Worm (Caenorhabditis elegans) whole organism, young adult: ENCODE measurements around the gene ZK131.11.

Experiments
- F39B2.1 ChIP-seq: fragments of 200-800 bp; sonication (Bioruptor generic); IDR thresholded peaks from 2 replicates; pipeline ENCODE4 v1.3.6; 2022; ENCODE audit warnings: missing genetic modification reagents, missing genetic modification characterization, missing compliant biosample characterization
- K12H6.12 ChIP-seq: fragments of 200-800 bp; sonication (Bioruptor generic); optimal IDR thresholded peaks from 2 replicates; lab custom pipeline; 2018; ENCODE audit warnings: mild to moderate bottlenecking, missing genetic modification characterization, missing compliant biosample characterization
- Y53F4B.3 ChIP-seq: fragments of 200-800 bp; sonication (Bioruptor generic); IDR thresholded peaks from 2 replicates; pipeline ENCODE4 v1.3.6; 2022; ENCODE audit warnings: missing genetic modification reagents, missing genetic modification characterization, missing compliant biosample characterization
- Y56A3A.18 ChIP-seq: fragments of 200-800 bp; sonication (Bioruptor generic); IDR thresholded peaks from 2 replicates; pipeline ENCODE4 v1.3.6; 2022; ENCODE audit warnings: missing genetic modification reagents, missing genetic modification characterization, missing compliant biosample characterization
- ZK185.1 ChIP-seq: sonication (generic microtip); optimal IDR thresholded peaks from 2 replicates; lab custom pipeline; 2016; ENCODE audit warnings: mild to moderate bottlenecking, missing genetic modification characterization, missing compliant biosample characterization; ENCODE audit not compliant: poor library complexity, severe bottlenecking
- bed-1 ChIP-seq: fragments of 200-800 bp; sonication (Bioruptor generic); IDR thresholded peaks from 2 replicates; pipeline ENCODE4 v1.3.6; 2022; ENCODE audit warnings: missing genetic modification reagents, missing genetic modification characterization, missing compliant biosample characterization
- dpl-1 ChIP-seq: fragments of 150-350 bp; optimal IDR thresholded peaks from 2 replicates; lab custom pipeline; 2014; ENCODE audit warnings: missing biosample characterization, missing genetic modification reagents, missing genetic modification characterization
- efl-1 ChIP-seq: fragments of 150-350 bp; optimal IDR thresholded peaks from 2 replicates; lab custom pipeline; 2014; ENCODE audit warnings: missing biosample characterization, missing genetic modification reagents, missing genetic modification characterization
- ekl-4 ChIP-seq: fragments of 200-800 bp; sonication (Bioruptor generic); IDR thresholded peaks from 2 replicates; pipeline ENCODE4 v1.3.6; 2022; ENCODE audit warnings: missing genetic modification reagents, missing genetic modification characterization, missing compliant biosample characterization
- hlh-26 ChIP-seq: fragments of 200-800 bp; sonication (Bioruptor generic); conservative IDR thresholded peaks from 2 replicates; pipeline ENCODE4 v1.3.6; 2022; ENCODE audit warnings: missing genetic modification reagents, missing genetic modification characterization, missing compliant biosample characterization
- hsf-1 ChIP-seq: fragments of 200-800 bp; sonication (Bioruptor generic); IDR thresholded peaks from 2 replicates; pipeline ENCODE4 v1.3.6; 2022; ENCODE audit warnings: missing genetic modification reagents, missing genetic modification characterization, missing compliant biosample characterization
- lag-1 ChIP-seq: fragments of 200-800 bp; sonication (Bioruptor generic); IDR thresholded peaks from 2 replicates; pipeline ENCODE4 v1.3.6; 2022; ENCODE audit warnings: missing genetic modification reagents, missing genetic modification characterization, missing compliant biosample characterization
- let-607 ChIP-seq, 2 experiments: fragments of 200-800 bp in 1 of 2; sonication (Bioruptor generic) in 1 of 2; sonication (generic microtip) in 1 of 2; optimal IDR thresholded peaks; 2 replicates each; lab custom pipeline; 2016 to 2018; ENCODE audit warnings: mild to moderate bottlenecking in 2 of 2, missing compliant biosample characterization in 2 of 2, missing genetic modification characterization in 2 of 2, moderate library complexity in 2 of 2, missing genotype in 1 of 2
- lin-40 ChIP-seq: sonication (generic microtip); optimal IDR thresholded peaks from 2 replicates; lab custom pipeline; 2016; ENCODE audit warnings: missing genetic modification characterization, mild to moderate bottlenecking, missing compliant biosample characterization, missing genotype, missing genetic modification reagents
- lin-54 ChIP-seq: fragments of 200-800 bp; sonication (Bioruptor generic); optimal IDR thresholded peaks from 2 replicates; lab custom pipeline; 2018; ENCODE audit warnings: mild to moderate bottlenecking, missing genetic modification characterization, missing compliant biosample characterization
- lir-1 ChIP-seq: fragments of 200-800 bp; sonication (Bioruptor generic); conservative IDR thresholded peaks from 2 replicates; pipeline ENCODE4 v1.3.6; 2022; ENCODE audit warnings: missing genetic modification reagents, missing genetic modification characterization, missing compliant biosample characterization
- lsl-1 ChIP-seq: fragments of 200-800 bp; sonication (Bioruptor generic); optimal IDR thresholded peaks from 2 replicates; lab custom pipeline; 2018; ENCODE audit warnings: mild to moderate bottlenecking, missing genetic modification characterization, moderate library complexity, missing compliant biosample characterization
- madf-10 ChIP-seq: sonication (generic microtip); optimal IDR thresholded peaks from 2 replicates; lab custom pipeline; 2016; ENCODE audit warnings: mild to moderate bottlenecking, missing genetic modification characterization, missing compliant biosample characterization
- madf-6 ChIP-seq: fragments of 200-800 bp; sonication (Bioruptor generic); IDR thresholded peaks from 2 replicates; pipeline ENCODE4 v1.3.6; 2022; ENCODE audit warnings: missing genetic modification reagents, missing genetic modification characterization, missing compliant biosample characterization
- mel-28 ChIP-seq: sonication (generic microtip); optimal IDR thresholded peaks from 2 replicates; lab custom pipeline; 2016; ENCODE audit warnings: borderline replicate concordance, mild to moderate bottlenecking, missing genetic modification characterization, missing compliant biosample characterization
- mes-4 ChIP-seq: sonication (generic microtip); optimal IDR thresholded peaks from 2 replicates; lab custom pipeline; 2016; ENCODE audit warnings: missing genotype, missing genetic modification characterization, missing compliant biosample characterization
- nfya-1 ChIP-seq: sonication (generic microtip); optimal IDR thresholded peaks from 2 replicates; lab custom pipeline; 2017; ENCODE audit warnings: antibody characterized with exemption, missing compliant biosample characterization, missing genetic modification characterization, borderline replicate concordance; ENCODE audit not compliant: insufficient read depth
- nfya-2 ChIP-seq: fragments of 200-800 bp; sonication (Bioruptor generic); IDR thresholded peaks from 2 replicates; pipeline ENCODE4 v1.3.6; 2022; ENCODE audit warnings: missing genetic modification reagents, missing genetic modification characterization, missing compliant biosample characterization
- rcor-1 ChIP-seq: fragments of 200-800 bp; sonication (Bioruptor generic); IDR thresholded peaks from 2 replicates; pipeline ENCODE4 v1.3.6; 2022; ENCODE audit warnings: missing genetic modification reagents, missing genetic modification characterization, missing compliant biosample characterization
- repo-1 ChIP-seq: sonication (generic microtip); optimal IDR thresholded peaks from 2 replicates; lab custom pipeline; 2017; ENCODE audit warnings: mild to moderate bottlenecking, missing genetic modification characterization, missing compliant biosample characterization
- rpc-1 ChIP-seq, 2 experiments: fragments of 150-350 bp in 1 of 2; sonication (generic microtip) in 1 of 2; optimal IDR thresholded peaks; 2 replicates each; lab custom pipeline; 2014 to 2018; ENCODE audit warnings: missing biosample characterization in 1 of 2, missing genetic modification characterization in 1 of 2, missing genetic modification reagents in 1 of 2, missing genotype in 1 of 2
- snpc-3.4 ChIP-seq: sonication (generic microtip); optimal IDR thresholded peaks from 2 replicates; lab custom pipeline; 2017; ENCODE audit warnings: missing genetic modification characterization, mild to moderate bottlenecking, missing compliant biosample characterization, antibody characterized with exemption, moderate library complexity, missing genotype, missing genetic modification reagents
- sptf-2 ChIP-seq: fragments of 200-800 bp; sonication (Bioruptor generic); optimal IDR thresholded peaks from 2 replicates; lab custom pipeline; 2018; ENCODE audit warnings: mild to moderate bottlenecking, missing genetic modification characterization, missing compliant biosample characterization
- unc-130 ChIP-seq: sonication (generic microtip); optimal IDR thresholded peaks from 2 replicates; lab custom pipeline; 2016; ENCODE audit warnings: missing genetic modification reagents, missing genetic modification characterization, missing compliant biosample characterization
- unc-62 ChIP-seq: fragments of 150-350 bp; optimal IDR thresholded peaks from 2 replicates; lab custom pipeline; 2014; ENCODE audit warnings: missing biosample characterization, missing genetic modification reagents, missing genetic modification characterization
- ztf-18 ChIP-seq: sonication (generic microtip); optimal IDR thresholded peaks from 2 replicates; lab custom pipeline; 2016; ENCODE audit warnings: missing genotype, mild to moderate bottlenecking, missing genetic modification characterization, missing compliant biosample characterization
- ztf-26 ChIP-seq: sonication (generic microtip); optimal IDR thresholded peaks from 2 replicates; lab custom pipeline; 2017; ENCODE audit warnings: missing genetic modification characterization, missing compliant biosample characterization
- ztf-28 ChIP-seq: fragments of 200-800 bp; sonication (Bioruptor generic); IDR thresholded peaks from 2 replicates; pipeline ENCODE4 v1.3.6; 2022; ENCODE audit warnings: missing genetic modification reagents, missing genetic modification characterization, missing compliant biosample characterization
- ztf-6 ChIP-seq: fragments of 200-800 bp; sonication (Bioruptor generic); IDR thresholded peaks from 2 replicates; pipeline ENCODE4 v1.3.6; 2022; ENCODE audit warnings: missing genetic modification reagents, missing genetic modification characterization, missing compliant biosample characterization

ZK131.11 gene

DNA sequence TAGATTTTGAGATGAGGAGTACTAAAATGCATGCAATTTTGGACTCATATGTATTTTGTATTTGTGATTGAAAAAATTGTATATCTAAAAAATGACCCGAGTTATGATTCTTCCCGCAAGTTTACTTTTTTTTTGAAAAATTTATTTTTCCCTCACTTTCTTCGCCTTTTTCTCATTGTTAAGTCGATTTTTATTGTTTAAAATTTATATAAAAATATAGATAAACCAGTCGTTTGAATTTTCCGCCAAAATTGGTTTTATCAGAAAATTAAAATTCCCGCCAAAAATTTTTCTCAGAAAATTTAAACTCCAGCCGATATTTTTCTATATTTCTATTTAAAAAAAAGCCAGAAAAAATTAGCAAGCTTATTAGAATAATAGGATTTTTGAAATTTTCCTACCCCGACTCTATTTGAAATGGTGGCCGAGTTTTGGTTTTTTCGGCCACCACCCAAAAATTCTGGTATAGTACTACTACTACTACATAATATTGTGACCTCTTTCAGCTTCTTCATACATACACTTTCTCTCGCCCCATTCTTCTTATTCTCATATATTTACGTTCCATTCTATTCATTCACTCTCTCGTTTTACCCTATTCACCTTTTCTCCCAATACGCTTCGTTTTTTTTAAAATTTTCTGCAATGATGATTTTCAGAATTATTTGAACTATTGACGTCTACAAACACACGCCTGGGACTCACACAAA is at the start of gene ZK131.11:
TSS of gene ZK131.11 (plus strand) at position 660 of the 710 bp plus-strand sequence.
- no peak for TF ChIP-seq ztf-6
- no peak for TF ChIP-seq lag-1 (GFP tag; lab: Robert Waterston, UW)
- TF ChIP-seq let-607 (tag; optimal IDR thresholded peaks at IDR 0.05; lab: Kevin White, UChicago): no peak
- TF ChIP-seq K12H6.12 (tag; lab: Kevin White, UChicago): no peak
- no peak for TF ChIP-seq hlh-26 (GFP tag; lab: Robert Waterston, UW)
- TF ChIP-seq madf-10: no peak
- TF ChIP-seq sptf-2 (GFP tag; lab: Kevin White, UChicago): no peak
- no peak for TF ChIP-seq bed-1 (GFP tag; lab: Robert Waterston, UW)
- no peak for TF ChIP-seq repo-1 (tag; lab: Kevin White, UChicago)
- no peak for TF ChIP-seq Y53F4B.3 (GFP tag; lab: Robert Waterston, UW)
- no peak for TF ChIP-seq efl-1 (GFP tag; lab: Kevin White, UChicago)
- TF ChIP-seq Y56A3A.18: no peak
- no peak for TF ChIP-seq mes-4 (tag; lab: Kevin White, UChicago)
- TF ChIP-seq ztf-18 (tag; lab: Kevin White, UChicago): no peak
- TF ChIP-seq unc-62 (GFP tag; lab: Kevin White, UChicago): no peak
- TF ChIP-seq nfya-1 (tag; lab: Kevin White, UChicago): no peak
- TF ChIP-seq ZK185.1 (tag; lab: Kevin White, UChicago): no peak

ce11 chrII:13750128-13750527 is 41.9 kb upstream of the ZK131.11 start:
- TF ChIP-seq madf-6 (GFP tag; lab: Robert Waterston, UW): no peak
- no peak for TF ChIP-seq mes-4 (tag; lab: Kevin White, UChicago)
- TF ChIP-seq nfya-2: no peak
- TF ChIP-seq ztf-28 (GFP tag; lab: Robert Waterston, UW): no peak
- TF ChIP-seq mel-28 (tag; lab: Kevin White, UChicago): no peak
- TF ChIP-seq hsf-1: no peak
- no peak for TF ChIP-seq lsl-1 (GFP tag; lab: Kevin White, UChicago)
- no peak for TF ChIP-seq unc-62 (GFP tag; lab: Kevin White, UChicago)
- no peak for TF ChIP-seq ekl-4
- no peak for TF ChIP-seq dpl-1 (GFP tag; lab: Kevin White, UChicago)
- TF ChIP-seq lin-40 (tag; lab: Kevin White, UChicago): no peak
- TF ChIP-seq lin-54 (GFP tag; lab: Kevin White, UChicago): no peak
- TF ChIP-seq lag-1 (GFP tag; lab: Robert Waterston, UW): no peak
- no peak for TF ChIP-seq unc-130 (GFP tag; lab: Kevin White, UChicago)
- TF ChIP-seq lir-1: no peak
- TF ChIP-seq rpc-1 (optimal IDR thresholded peaks at IDR 0.05; lab: Kevin White, UChicago): no peak
- no peak for TF ChIP-seq rpc-1 (tag; optimal IDR thresholded peaks at IDR 0.05; lab: Kevin White, UChicago)
- TF ChIP-seq F39B2.1 (GFP tag; lab: Robert Waterston, UW): no peak
- TF ChIP-seq rcor-1 (GFP tag; lab: Robert Waterston, UW): no peak

DNA sequence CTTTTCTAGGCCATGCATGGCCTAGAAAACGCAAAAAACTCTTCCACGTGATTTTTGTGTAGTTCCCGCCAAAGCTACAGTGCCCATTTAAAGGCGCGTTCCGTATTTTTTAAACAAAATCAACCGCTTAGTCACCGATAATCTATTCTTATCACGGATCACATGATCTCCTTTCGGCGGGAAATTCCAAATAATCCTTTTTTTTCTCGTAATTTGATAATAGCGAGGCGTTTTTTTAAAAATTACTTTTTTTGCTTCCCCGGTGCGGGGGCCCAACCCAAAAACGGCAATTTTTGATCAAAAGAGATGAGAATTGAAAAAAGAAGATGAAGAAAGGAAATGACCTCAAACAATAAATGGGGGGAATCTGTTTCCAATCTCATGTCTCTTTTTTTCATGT is 41.0 kb upstream of the ZK131.11 start:
- TF ChIP-seq ztf-26 (tag; lab: Kevin White, UChicago): peak; percentile 76
- TF ChIP-seq snpc-3.4 (tag; lab: Kevin White, UChicago): no peak
